Fruit fly (Drosophila melanogaster) whole organism, embryonic: Measurements from ENCODE around the gene CG31275.
A peak's percentile ranks its signal among the peaks of the same experiment; 100 is the strongest.

Source experiments
- C15 ChIP-seq: fragments of 200-800 bp; sonication (Bioruptor generic); IDR thresholded peaks from 3 replicates; pipeline ENCODE4 v1.3.6; 2022; ENCODE audit warnings: missing biosample characterization, missing genetic modification characterization
- CG10959 ChIP-seq: fragments of 200-800 bp; sonication (Bioruptor generic); IDR thresholded peaks from 2 replicates; pipeline ENCODE4 v1.3.6; 2022; ENCODE audit warnings: missing biosample characterization, missing genetic modification characterization
- CG11085 ChIP-seq: fragments of 200-800 bp; sonication (Bioruptor generic); IDR thresholded peaks from 2 replicates; pipeline ENCODE4 v1.3.6; 2022; ENCODE audit warnings: missing biosample characterization, missing genetic modification characterization
- CG11504 ChIP-seq: fragments of 200-800 bp; sonication (Bioruptor generic); optimal IDR thresholded peaks from 3 replicates; lab custom pipeline; 2019; ENCODE audit warnings: missing biosample characterization, mild to moderate bottlenecking, missing genetic modification characterization, moderate library complexity
- CG12659 ChIP-seq: fragments of 200-800 bp; sonication (Bioruptor generic); optimal IDR thresholded peaks from 3 replicates; lab custom pipeline; 2017; ENCODE audit warnings: mild to moderate bottlenecking, missing biosample characterization, missing genetic modification reagents, missing genetic modification characterization
- CG12744 ChIP-seq: fragments of 200-800 bp; sonication (Bioruptor generic); optimal IDR thresholded peaks from 2 replicates; lab custom pipeline; 2016; ENCODE audit warnings: missing biosample characterization, missing genetic modification characterization
- CG13296 ChIP-seq: fragments of 200-800 bp; sonication (Bioruptor generic); optimal IDR thresholded peaks from 3 replicates; lab custom pipeline; 2018; ENCODE audit warnings: missing biosample characterization, mild to moderate bottlenecking, missing genetic modification characterization
- CG14667 ChIP-seq: fragments of 200-800 bp; sonication (Bioruptor generic); IDR thresholded peaks from 2 replicates; pipeline ENCODE4 v1.3.6; 2022; ENCODE audit warnings: missing biosample characterization, missing genetic modification characterization
- CG1602 ChIP-seq: fragments of 200-800 bp; sonication (Bioruptor generic); optimal IDR thresholded peaks from 3 replicates; lab custom pipeline; 2016; ENCODE audit warnings: missing biosample characterization, missing genetic modification characterization
- CG1603 ChIP-seq: fragments of 200-800 bp; sonication (Bioruptor generic); optimal IDR thresholded peaks from 2 replicates; lab custom pipeline; 2019; ENCODE audit warnings: missing biosample characterization, mild to moderate bottlenecking, missing genetic modification characterization, moderate library complexity
- CG17385 ChIP-seq: fragments of 200-800 bp; sonication (Bioruptor generic); optimal IDR thresholded peaks from 3 replicates; lab custom pipeline; 2018; ENCODE audit warnings: missing biosample characterization, mild to moderate bottlenecking, missing genetic modification characterization
- CG18619 ChIP-seq: fragments of 200-800 bp; sonication (Bioruptor generic); optimal IDR thresholded peaks from 3 replicates; lab custom pipeline; 2017; ENCODE audit warnings: missing biosample characterization, mild to moderate bottlenecking, missing genetic modification characterization
- CG2116 ChIP-seq: fragments of 200-800 bp; sonication (Bioruptor generic); optimal IDR thresholded peaks from 3 replicates; lab custom pipeline; 2018; ENCODE audit warnings: missing biosample characterization, mild to moderate bottlenecking, missing genetic modification characterization
- CG2678 ChIP-seq: fragments of 200-800 bp; sonication (Bioruptor generic); optimal IDR thresholded peaks from 3 replicates; lab custom pipeline; 2019; ENCODE audit warnings: missing biosample characterization, mild to moderate bottlenecking, missing genetic modification characterization, moderate library complexity
- CG30403 ChIP-seq: fragments of 200-800 bp; sonication (Bioruptor generic); optimal IDR thresholded peaks from 3 replicates; lab custom pipeline; 2016; ENCODE audit warnings: missing biosample characterization, missing genetic modification characterization
- CG31365 ChIP-seq: fragments of 200-800 bp; sonication (Bioruptor generic); optimal IDR thresholded peaks from 2 replicates; lab custom pipeline; 2018; ENCODE audit warnings: missing biosample characterization, mild to moderate bottlenecking, missing genetic modification characterization
- CG32532 ChIP-seq: fragments of 200-800 bp; sonication (Bioruptor generic); IDR thresholded peaks from 2 replicates; pipeline ENCODE4 v1.3.6; 2022; ENCODE audit warnings: missing biosample characterization, missing genetic modification characterization
- CG3995 ChIP-seq: fragments of 200-800 bp; sonication (Bioruptor generic); optimal IDR thresholded peaks from 3 replicates; lab custom pipeline; 2016; ENCODE audit warnings: missing biosample characterization, missing genetic modification characterization
- CG4282 ChIP-seq: fragments of 200-800 bp; sonication (Bioruptor generic); optimal IDR thresholded peaks from 2 replicates; lab custom pipeline; 2016; ENCODE audit warnings: missing biosample characterization, missing genetic modification characterization
- CG6854 ChIP-seq: fragments of 200-800 bp; sonication (Bioruptor generic); optimal IDR thresholded peaks from 3 replicates; lab custom pipeline; 2017; ENCODE audit warnings: missing biosample characterization, mild to moderate bottlenecking, missing genetic modification characterization
- CG8281 ChIP-seq: fragments of 200-800 bp; sonication (Bioruptor generic); optimal IDR thresholded peaks from 2 replicates; lab custom pipeline; 2018; ENCODE audit warnings: missing biosample characterization, mild to moderate bottlenecking, missing genetic modification characterization, moderate library complexity
- CG8290 ChIP-seq, 3 experiments: fragments of 200-800 bp; sonication (Bioruptor generic); optimal IDR thresholded peaks; 2 replicates each; lab custom pipeline; 2016 to 2019; ENCODE audit warnings: missing biosample characterization in 3 of 3, missing genetic modification characterization in 3 of 3, mild to moderate bottlenecking in 2 of 3, moderate library complexity in 1 of 3
- CHES-1-like ChIP-seq: fragments of 200-800 bp; sonication (Bioruptor generic); optimal IDR thresholded peaks from 2 replicates; lab custom pipeline; 2016; ENCODE audit warnings: missing biosample characterization, missing genetic modification characterization
- Elba2 ChIP-seq: fragments of 200-800 bp; sonication (Bioruptor generic); optimal IDR thresholded peaks from 3 replicates; lab custom pipeline; 2016; ENCODE audit warnings: missing biosample characterization, missing genetic modification characterization
- HLH3B ChIP-seq: fragments of 200-800 bp; sonication (Bioruptor generic); IDR thresholded peaks from 2 replicates; pipeline ENCODE4 v1.3.6; 2022; ENCODE audit warnings: missing biosample characterization, missing genetic modification characterization
- Hmx ChIP-seq: fragments of 200-800 bp; sonication (Bioruptor generic); optimal IDR thresholded peaks from 2 replicates; lab custom pipeline; 2016; ENCODE audit warnings: missing biosample characterization, missing genetic modification characterization
- Med ChIP-seq: fragments of 200-800 bp; sonication (Bioruptor generic); peaks from one replicate; lab custom pipeline; 2016; ENCODE audit warnings: missing biosample characterization, missing genetic modification characterization, mild to moderate bottlenecking, inconsistent platforms, moderate library complexity
- Neu2 ChIP-seq: fragments of 200-800 bp; sonication (Bioruptor generic); optimal IDR thresholded peaks from 3 replicates; lab custom pipeline; 2016; ENCODE audit warnings: missing biosample characterization, missing genetic modification characterization, borderline replicate concordance
- Nf-YC ChIP-seq: fragments of 200-800 bp; optimal IDR thresholded peaks from 3 replicates; lab custom pipeline; 2019; ENCODE audit warnings: missing biosample characterization, mild to moderate bottlenecking, missing genetic modification characterization, moderate library complexity
- Scr ChIP-seq: fragments of 200-800 bp; sonication (Bioruptor generic); IDR thresholded peaks from 2 replicates; pipeline ENCODE4 v1.3.6; 2022; ENCODE audit warnings: missing biosample characterization, missing genetic modification characterization; ENCODE audit not compliant: partially characterized antibody
- Ssrp ChIP-seq: fragments of 200-800 bp; sonication (Bioruptor generic); optimal IDR thresholded peaks from 2 replicates; lab custom pipeline; 2018; ENCODE audit warnings: missing biosample characterization, mild to moderate bottlenecking, missing genetic modification characterization, moderate library complexity
- TFAM ChIP-seq: fragments of 200-800 bp; sonication (Bioruptor generic); optimal IDR thresholded peaks from 2 replicates; lab custom pipeline; 2017; ENCODE audit warnings: missing biosample characterization, missing genetic modification characterization, inconsistent platforms
- Xbp1 ChIP-seq: fragments of 200-800 bp; sonication (Bioruptor generic); optimal IDR thresholded peaks from 3 replicates; lab custom pipeline; 2016; ENCODE audit warnings: missing biosample characterization, mild to moderate bottlenecking, missing genetic modification characterization
- ac ChIP-seq: fragments of 200-800 bp; sonication (Bioruptor generic); optimal IDR thresholded peaks from 3 replicates; lab custom pipeline; 2017; ENCODE audit warnings: missing biosample characterization, mild to moderate bottlenecking, missing genetic modification characterization
- cad ChIP-seq: fragments of >200 bp; optimal IDR thresholded peaks from 2 replicates; lab custom pipeline; 2017; ENCODE audit warnings: missing biosample characterization, missing genetic modification characterization
- cg ChIP-seq: fragments of 200-800 bp; sonication (Bioruptor generic); optimal IDR thresholded peaks from 3 replicates; lab custom pipeline; 2019; ENCODE audit warnings: missing biosample characterization, mild to moderate bottlenecking, missing genetic modification characterization, moderate library complexity
- chinmo ChIP-seq: fragments of 200-800 bp; sonication (Bioruptor generic); IDR thresholded peaks from 4 replicates; pipeline ENCODE4 v1.3.6; 2022; ENCODE audit warnings: missing biosample characterization, missing genetic modification characterization; ENCODE audit not compliant: partially characterized antibody
- crol ChIP-seq: fragments of 200-800 bp; sonication (Bioruptor generic); IDR thresholded peaks from 2 replicates; pipeline ENCODE4 v1.3.6; 2022; ENCODE audit warnings: missing biosample characterization, missing genetic modification characterization
- da ChIP-seq: fragments of 200-800 bp; sonication (Bioruptor generic); optimal IDR thresholded peaks from 2 replicates; lab custom pipeline; 2016; ENCODE audit warnings: missing biosample characterization, missing genetic modification characterization
- emc ChIP-seq: fragments of 200-800 bp; sonication (Bioruptor generic); optimal IDR thresholded peaks from 2 replicates; lab custom pipeline; 2016; ENCODE audit warnings: missing biosample characterization, missing genetic modification characterization
- ems ChIP-seq: fragments of 200-800 bp; sonication (Bioruptor generic); optimal IDR thresholded peaks from 3 replicates; lab custom pipeline; 2016; ENCODE audit warnings: missing biosample characterization, missing genetic modification characterization
- gsb ChIP-seq: fragments of 200-800 bp; sonication (Bioruptor generic); IDR thresholded peaks from 2 replicates; pipeline ENCODE4 v1.3.6; 2022; ENCODE audit warnings: missing biosample characterization, missing genetic modification characterization
- gt ChIP-seq: fragments of 200-800 bp; sonication (Bioruptor generic); IDR thresholded peaks from 2 replicates; pipeline ENCODE4 v1.3.6; 2022; ENCODE audit warnings: missing biosample characterization, missing genetic modification characterization
- ind ChIP-seq: fragments of 200-800 bp; sonication (Bioruptor generic); optimal IDR thresholded peaks from 3 replicates; lab custom pipeline; 2016; ENCODE audit warnings: missing biosample characterization, missing genetic modification characterization
- nau ChIP-seq: fragments of 200-800 bp; sonication (Bioruptor generic); optimal IDR thresholded peaks from 3 replicates; lab custom pipeline; 2017; ENCODE audit warnings: missing biosample characterization, mild to moderate bottlenecking, missing genetic modification characterization, missing genetic modification reagents
- nmo ChIP-seq: fragments of 200-800 bp; sonication (Bioruptor generic); optimal IDR thresholded peaks from 2 replicates; lab custom pipeline; 2018; ENCODE audit warnings: missing biosample characterization, mild to moderate bottlenecking, missing genetic modification characterization, moderate library complexity
- pita ChIP-seq: fragments of 200-800 bp; sonication (Bioruptor generic); optimal IDR thresholded peaks from 2 replicates; lab custom pipeline; 2017; ENCODE audit warnings: missing biosample characterization, mild to moderate bottlenecking, missing genetic modification characterization
- sens ChIP-seq: fragments of 200-800 bp; sonication (Bioruptor generic); peaks from one replicate; lab custom pipeline; 2016; ENCODE audit warnings: missing biosample characterization, missing genetic modification characterization
- slbo ChIP-seq: fragments of 200-800 bp; sonication (Bioruptor generic); IDR thresholded peaks from 2 replicates; pipeline ENCODE4 v1.3.6; 2022; ENCODE audit warnings: missing biosample characterization, missing genetic modification characterization
- z ChIP-seq: fragments of 200-800 bp; sonication (Bioruptor generic); IDR thresholded peaks from 3 replicates; pipeline ENCODE4 v1.3.6; 2022; ENCODE audit warnings: missing biosample characterization, missing genetic modification characterization
- zf30C ChIP-seq: fragments of 200-800 bp; sonication (Bioruptor generic); optimal IDR thresholded peaks from 3 replicates; lab custom pipeline; 2018; ENCODE audit warnings: missing biosample characterization, mild to moderate bottlenecking, missing genetic modification characterization

Gene CG31275

DNA sequence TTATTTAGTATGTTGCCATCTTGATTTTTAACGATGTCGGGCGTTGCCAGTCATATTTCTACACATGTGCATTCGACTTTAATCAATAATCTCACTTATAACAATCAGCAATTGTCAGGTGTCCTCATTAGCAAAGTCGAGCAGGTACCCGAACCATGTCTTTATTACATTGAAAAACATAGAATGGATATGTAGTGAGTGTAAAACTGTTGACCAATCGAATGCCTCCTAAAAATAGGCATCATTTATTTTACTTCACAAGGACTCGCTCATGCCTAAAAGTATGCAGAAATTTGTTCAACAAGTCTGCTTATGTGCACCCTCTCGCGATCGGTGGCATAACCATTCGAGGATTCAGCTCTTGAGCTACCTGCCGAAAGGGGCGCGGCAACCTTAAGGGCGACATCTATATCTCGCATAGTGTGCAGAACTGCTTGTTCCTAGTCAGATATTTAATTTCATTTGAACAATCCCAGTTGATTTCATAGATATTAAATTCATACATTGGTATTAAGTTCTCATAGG lies 47.4 kb upstream of the CG31275 start (continued):
- peak; percentile 85 for TF ChIP-seq CG12659
- no peak for TF ChIP-seq cg
- peak; percentile 94 for TF ChIP-seq CG32532
- TF ChIP-seq CG3995 (GFP tag; lab: Kevin White, UChicago): peak; percentile 85
- TF ChIP-seq CG11085: peak; percentile 86
- TF ChIP-seq Elba2 (GFP tag; lab: Kevin White, UChicago): peak; percentile 59
- peak; percentile 77 for TF ChIP-seq CG6854 (GFP tag; lab: Kevin White, UChicago)
- TF ChIP-seq CHES-1-like (GFP tag; lab: Kevin White, UChicago): peak; percentile 90
- TF ChIP-seq Ssrp (tag; lab: Kevin White, UChicago): peak; percentile 47
- TF ChIP-seq Xbp1: peak; percentile 97
- TF ChIP-seq nmo (GFP tag; lab: Kevin White, UChicago): peak; percentile 83
- TF ChIP-seq cad (GFP tag; lab: Kevin White, UChicago): peak; percentile 75
- peak; percentile 70 for TF ChIP-seq ems (GFP tag; lab: Kevin White, UChicago)
- TF ChIP-seq emc (GFP tag; lab: Kevin White, UChicago): peak; percentile 86
- peak; percentile 95 for TF ChIP-seq slbo
- peak; percentile 93 for TF ChIP-seq CG10959
- peak; percentile 83 for TF ChIP-seq CG14667 (GFP tag; lab: Robert Waterston, UW)
- peak; percentile 73; the same call in 2 of the 3 replicates for TF ChIP-seq C15 (GFP tag; lab: Robert Waterston, UW)
- TF ChIP-seq nau (GFP tag; lab: Kevin White, UChicago): peak; percentile 82
- TF ChIP-seq CG31365 (tag; lab: Kevin White, UChicago): peak; percentile 97
- peak; percentile 74 for TF ChIP-seq TFAM
- peak; percentile 81 for TF ChIP-seq CG8281 (tag; lab: Kevin White, UChicago)
- TF ChIP-seq CG4282 (GFP tag; lab: Kevin White, UChicago): peak; percentile 80
- TF ChIP-seq CG1603 (tag; lab: Kevin White, UChicago): peak; percentile 86
- peak; percentile 80 for TF ChIP-seq CG17385 (GFP tag; lab: Kevin White, UChicago)
- TF ChIP-seq sens (GFP tag; lab: Kevin White, UChicago): peak; percentile 99
- peak; percentile 71 for TF ChIP-seq CG13296 (GFP tag; lab: Kevin White, UChicago)
- TF ChIP-seq gt (GFP tag; lab: Robert Waterston, UW): peak; percentile 80
- TF ChIP-seq crol (GFP tag; lab: Robert Waterston, UW): peak; percentile 47; the same call in 1 of the 2 replicates
- TF ChIP-seq CG2678: peak; percentile 69
- TF ChIP-seq CG8290 (GFP tag; optimal IDR thresholded peaks at IDR 0.05; lab: Kevin White, UChicago): peak; percentile 96
- TF ChIP-seq CG8290 (tag; optimal IDR thresholded peaks at IDR 0.05; lab: Kevin White, UChicago): peak; percentile 76 to 94
- peak; percentile 87 for TF ChIP-seq CG30403 (GFP tag; lab: Kevin White, UChicago)
- TF ChIP-seq Hmx (GFP tag; lab: Kevin White, UChicago): peak; percentile 47
- peak; percentile 71 for TF ChIP-seq gsb
- peak; percentile 16 for TF ChIP-seq zf30C (GFP tag; lab: Kevin White, UChicago)

DNA sequence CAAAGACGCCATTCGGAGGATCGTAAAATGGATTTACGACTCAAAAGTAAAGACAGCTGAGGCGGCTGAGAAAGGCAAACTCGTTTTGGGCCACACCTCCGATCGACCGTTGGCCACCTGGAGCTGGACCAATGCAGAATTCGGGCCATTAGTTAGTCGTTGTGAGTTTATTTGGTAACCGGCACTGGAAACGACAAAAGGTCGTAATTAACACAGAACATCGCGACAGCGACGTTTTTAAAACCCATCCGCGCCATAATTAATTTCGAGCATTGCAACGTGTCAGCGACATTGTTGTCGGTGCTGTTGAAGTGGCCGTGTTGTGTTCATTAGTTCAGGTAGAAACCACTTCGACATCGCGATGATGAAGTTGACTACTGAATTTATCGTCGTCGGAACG lies 46.7 kb upstream of the CG31275 start:
- TF ChIP-seq CG1602: no peak
- TF ChIP-seq z (GFP tag; lab: Robert Waterston, UW): 0 out of 3 replicates have a peak, but pooled peaks have one; percentile 53
- TF ChIP-seq CG2116 (GFP tag; lab: Kevin White, UChicago): no peak
- TF ChIP-seq Nf-YC (tag; lab: Kevin White, UChicago): peak; percentile 80
- no peak for TF ChIP-seq CG11504 (tag; lab: Kevin White, UChicago)
- TF ChIP-seq Neu2 (GFP tag; lab: Kevin White, UChicago): no peak
- peak; percentile 3 for TF ChIP-seq Med (GFP tag; lab: Kevin White, UChicago)
- TF ChIP-seq da: no peak
- TF ChIP-seq ac (GFP tag; lab: Kevin White, UChicago): no peak
- TF ChIP-seq CG18619: no peak
- TF ChIP-seq HLH3B: 0 out of 2 replicates have a peak, but pooled peaks have one; percentile 13
- 0 out of 4 replicates have a peak, but pooled peaks have one; percentile 24 for TF ChIP-seq chinmo (GFP tag; lab: Robert Waterston, UW)
- no peak for TF ChIP-seq CG12744 (GFP tag; lab: Kevin White, UChicago)
- TF ChIP-seq emc (GFP tag; lab: Kevin White, UChicago): no peak
- no peak for TF ChIP-seq pita
- TF ChIP-seq Scr (GFP tag; lab: Robert Waterston, UW): no peak
- no peak for TF ChIP-seq ind (GFP tag; lab: Kevin White, UChicago)
